Fruit fly (Drosophila melanogaster) whole organism, embryonic: ENCODE results near the gene PhKgamma.

Experiments
- Asciz ChIP-seq: fragments of 200-800 bp; sonication (Bioruptor generic); optimal IDR thresholded peaks from 2 replicates; lab custom pipeline; 2017; ENCODE audit warnings: missing biosample characterization, mild to moderate bottlenecking, missing genetic modification characterization, missing genetic modification reagents
- Awh ChIP-seq: fragments of 200-800 bp; sonication (Bioruptor generic); IDR thresholded peaks from 2 replicates; pipeline ENCODE4, ENCODE4 v1.3.6; 2022; ENCODE audit warnings: missing biosample characterization, missing genetic modification characterization
- C15 ChIP-seq: fragments of 200-800 bp; sonication (Bioruptor generic); IDR thresholded peaks from 3 replicates; pipeline ENCODE4 v1.3.6; 2022; ENCODE audit warnings: missing biosample characterization, missing genetic modification characterization
- CG13894 ChIP-seq: fragments of 200-800 bp; sonication (Bioruptor generic); optimal IDR thresholded peaks from 3 replicates; lab custom pipeline; 2018; ENCODE audit warnings: missing biosample characterization, mild to moderate bottlenecking, missing genetic modification characterization, moderate library complexity
- CG14014 ChIP-seq: fragments of 200-800 bp; sonication (Bioruptor generic); IDR thresholded peaks from 2 replicates; pipeline ENCODE4 v1.3.6; 2022; ENCODE audit warnings: missing biosample characterization, missing genetic modification characterization
- CG14441 ChIP-seq: fragments of 200-800 bp; sonication (Bioruptor generic); IDR thresholded peaks from 2 replicates; pipeline ENCODE4 v1.3.6; 2022; ENCODE audit warnings: missing biosample characterization, missing genetic modification characterization
- CG15514 ChIP-seq: fragments of 200-800 bp; sonication (Bioruptor generic); optimal IDR thresholded peaks from 3 replicates; lab custom pipeline; 2017; ENCODE audit warnings: missing biosample characterization, missing genetic modification characterization, mild to moderate bottlenecking, moderate library complexity, missing genetic modification reagents
- CG17361 ChIP-seq: fragments of 200-800 bp; sonication (Bioruptor generic); IDR thresholded peaks from 3 replicates; pipeline ENCODE4 v1.3.6; 2022; ENCODE audit warnings: missing biosample characterization, missing genetic modification characterization
- CG17568 ChIP-seq: fragments of 200-800 bp; sonication (Bioruptor generic); optimal IDR thresholded peaks from 2 replicates; lab custom pipeline; 2018; ENCODE audit warnings: missing biosample characterization, mild to moderate bottlenecking, missing genetic modification characterization, moderate library complexity
- CG18476 ChIP-seq: fragments of 200-800 bp; sonication (Bioruptor generic); optimal IDR thresholded peaks from 2 replicates; lab custom pipeline; 2016; ENCODE audit warnings: missing biosample characterization, mild to moderate bottlenecking, missing genetic modification characterization
- CG2120 ChIP-seq: fragments of 200-800 bp; sonication (Bioruptor generic); optimal IDR thresholded peaks from 3 replicates; lab custom pipeline; 2016; ENCODE audit warnings: missing biosample characterization, missing genetic modification characterization
- CG2712 ChIP-seq: fragments of 200-800 bp; optimal IDR thresholded peaks from 3 replicates; lab custom pipeline; 2019; ENCODE audit warnings: missing biosample characterization, mild to moderate bottlenecking, missing genetic modification characterization, moderate library complexity
- CG32532 ChIP-seq: fragments of 200-800 bp; sonication (Bioruptor generic); IDR thresholded peaks from 2 replicates; pipeline ENCODE4 v1.3.6; 2022; ENCODE audit warnings: missing biosample characterization, missing genetic modification characterization
- CG4282 ChIP-seq: fragments of 200-800 bp; sonication (Bioruptor generic); optimal IDR thresholded peaks from 2 replicates; lab custom pipeline; 2016; ENCODE audit warnings: missing biosample characterization, missing genetic modification characterization
- CG6791 ChIP-seq: fragments of 200-800 bp; sonication (Bioruptor generic); IDR thresholded peaks from 3 replicates; pipeline ENCODE4 v1.3.6; 2022; ENCODE audit warnings: missing biosample characterization, missing genetic modification characterization; ENCODE audit not compliant: partially characterized antibody
- CG7357 ChIP-seq: fragments of 200-800 bp; sonication (Bioruptor generic); IDR thresholded peaks from 3 replicates; pipeline ENCODE4 v1.3.6; 2022; ENCODE audit warnings: missing biosample characterization, missing genetic modification characterization
- CG7928 ChIP-seq: fragments of 200-800 bp; sonication (Bioruptor generic); optimal IDR thresholded peaks from 2 replicates; lab custom pipeline; 2017; ENCODE audit warnings: missing biosample characterization, mild to moderate bottlenecking, missing genetic modification characterization
- CG7963 ChIP-seq: fragments of 200-800 bp; sonication (Bioruptor generic); IDR thresholded peaks from 3 replicates; pipeline ENCODE4 v1.3.6; 2022; ENCODE audit warnings: missing biosample characterization, missing genetic modification characterization; ENCODE audit not compliant: partially characterized antibody
- CG8765 ChIP-seq: fragments of 200-800 bp; sonication (Bioruptor generic); IDR thresholded peaks from 2 replicates; pipeline ENCODE4 v1.3.6; 2022; ENCODE audit warnings: missing biosample characterization, missing genetic modification characterization
- Dad ChIP-seq: fragments of 200-800 bp; sonication (Bioruptor generic); optimal IDR thresholded peaks from 3 replicates; lab custom pipeline; 2016; ENCODE audit warnings: missing biosample characterization, missing genetic modification characterization
- Dbx ChIP-seq: fragments of 200-800 bp; sonication (Bioruptor generic); IDR thresholded peaks from 3 replicates; pipeline ENCODE4 v1.3.6; 2022; ENCODE audit warnings: missing biosample characterization, missing genetic modification characterization
- Doc3 ChIP-seq: fragments of 200-800 bp; sonication (Bioruptor generic); IDR thresholded peaks from 3 replicates; pipeline ENCODE4 v1.3.6; 2022; ENCODE audit warnings: missing biosample characterization, missing genetic modification characterization; ENCODE audit not compliant: partially characterized antibody
- HLH4C ChIP-seq: fragments of 200-800 bp; sonication (Bioruptor generic); IDR thresholded peaks from 3 replicates; pipeline ENCODE4 v1.3.6; 2022; ENCODE audit warnings: missing biosample characterization, missing genetic modification characterization; ENCODE audit not compliant: partially characterized antibody
- Meics ChIP-seq: fragments of 200-800 bp; sonication (Bioruptor generic); optimal IDR thresholded peaks from 2 replicates; lab custom pipeline; 2017; ENCODE audit warnings: missing biosample characterization, mild to moderate bottlenecking, missing genetic modification characterization
- Opbp ChIP-seq: fragments of 200-800 bp; sonication (Bioruptor generic); IDR thresholded peaks from 3 replicates; pipeline ENCODE4 v1.3.6; 2022; ENCODE audit warnings: missing biosample characterization, missing genetic modification characterization; ENCODE audit not compliant: partially characterized antibody
- Optix ChIP-seq: fragments of 200-800 bp; sonication (Bioruptor generic); IDR thresholded peaks from 3 replicates; pipeline ENCODE4 v1.3.6; 2022; ENCODE audit warnings: missing biosample characterization, missing genetic modification characterization
- Ptx1 ChIP-seq: fragments of 200-800 bp; sonication (Bioruptor generic); IDR thresholded peaks from 2 replicates; pipeline ENCODE4 v1.3.6; 2022; ENCODE audit warnings: missing biosample characterization, missing genetic modification characterization
- Spps ChIP-seq: fragments of 200-800 bp; sonication (Bioruptor generic); optimal IDR thresholded peaks from 2 replicates; lab custom pipeline; 2018; ENCODE audit warnings: missing biosample characterization, mild to moderate bottlenecking, missing genetic modification characterization
- amos ChIP-seq: fragments of 200-800 bp; sonication (Bioruptor generic); IDR thresholded peaks from 2 replicates; pipeline ENCODE4 v1.3.6; 2022; ENCODE audit warnings: missing biosample characterization, missing genetic modification characterization; ENCODE audit not compliant: partially characterized antibody
- btn ChIP-seq: fragments of 200-800 bp; sonication (Bioruptor generic); optimal IDR thresholded peaks from 2 replicates; lab custom pipeline; 2016; ENCODE audit warnings: missing biosample characterization, missing genetic modification characterization
- chinmo ChIP-seq: fragments of 200-800 bp; sonication (Bioruptor generic); IDR thresholded peaks from 4 replicates; pipeline ENCODE4 v1.3.6; 2022; ENCODE audit warnings: missing biosample characterization, missing genetic modification characterization; ENCODE audit not compliant: partially characterized antibody
- crol ChIP-seq: fragments of 200-800 bp; sonication (Bioruptor generic); IDR thresholded peaks from 2 replicates; pipeline ENCODE4 v1.3.6; 2022; ENCODE audit warnings: missing biosample characterization, missing genetic modification characterization
- dmrt11E ChIP-seq: fragments of 200-800 bp; sonication (Bioruptor generic); optimal IDR thresholded peaks from 3 replicates; lab custom pipeline; 2018; ENCODE audit warnings: missing biosample characterization, mild to moderate bottlenecking, missing genetic modification characterization, moderate library complexity
- eyg ChIP-seq: fragments of 200-800 bp; sonication (Bioruptor generic); optimal IDR thresholded peaks from 3 replicates; lab custom pipeline; 2016; ENCODE audit warnings: missing biosample characterization, missing genetic modification characterization
- fd96Cb ChIP-seq: fragments of 200-800 bp; sonication (Bioruptor generic); optimal IDR thresholded peaks from 2 replicates; lab custom pipeline; 2018; ENCODE audit warnings: missing biosample characterization, mild to moderate bottlenecking, missing genetic modification characterization, moderate library complexity
- gce ChIP-seq: fragments of 200-800 bp; sonication (Bioruptor generic); IDR thresholded peaks from 3 replicates; pipeline ENCODE4 v1.3.6; 2022; ENCODE audit warnings: missing biosample characterization, missing genetic modification characterization
- h ChIP-seq: fragments of >200 bp; optimal IDR thresholded peaks from 2 replicates; lab custom pipeline; 2017
- her ChIP-seq: fragments of 200-800 bp; sonication (Bioruptor generic); optimal IDR thresholded peaks from 2 replicates; lab custom pipeline; 2016; ENCODE audit warnings: missing biosample characterization, missing genetic modification characterization
- inv ChIP-seq: fragments of 200-800 bp; sonication (Bioruptor generic); IDR thresholded peaks from 2 replicates; pipeline ENCODE4 v1.3.6; 2022; ENCODE audit warnings: missing biosample characterization, missing genetic modification characterization; ENCODE audit not compliant: partially characterized antibody
- mam ChIP-seq: fragments of 200-800 bp; sonication (Bioruptor generic); optimal IDR thresholded peaks from 3 replicates; lab custom pipeline; 2016; ENCODE audit warnings: missing biosample characterization, missing genetic modification characterization
- org-1 ChIP-seq: fragments of 200-800 bp; sonication (Bioruptor generic); optimal IDR thresholded peaks from 2 replicates; lab custom pipeline; 2017; ENCODE audit warnings: missing biosample characterization, missing genetic modification characterization
- pan ChIP-seq, 4 experiments: fragments of >200 bp in 3 of 4; fragments of 200-800 bp in 1 of 4; sonication (Bioruptor generic) in 1 of 4; optimal IDR thresholded peaks in 3 of 4; IDR thresholded peaks in 1 of 4; 2 replicates each; pipeline versions ENCODE4 v1.3.6 to Lab custom; 2017 to 2022; ENCODE audit warnings: missing biosample characterization in 2 of 4, missing genetic modification characterization in 2 of 4, mixed read lengths in 1 of 4
- pfk ChIP-seq: fragments of 200-800 bp; sonication (Bioruptor generic); optimal IDR thresholded peaks from 2 replicates; lab custom pipeline; 2018; ENCODE audit warnings: missing biosample characterization, mild to moderate bottlenecking, missing genetic modification characterization, moderate library complexity
- pzg ChIP-seq: fragments of 200-800 bp; sonication (Bioruptor generic); optimal IDR thresholded peaks from 3 replicates; lab custom pipeline; 2018; ENCODE audit warnings: missing biosample characterization, mild to moderate bottlenecking, missing genetic modification characterization, moderate library complexity
- salm ChIP-seq: fragments of 200-800 bp; sonication (Bioruptor generic); optimal IDR thresholded peaks from 2 replicates; lab custom pipeline; 2018; ENCODE audit warnings: missing biosample characterization, mild to moderate bottlenecking, missing genetic modification characterization
- sisA ChIP-seq: fragments of 200-800 bp; sonication (Bioruptor generic); IDR thresholded peaks from 2 replicates; pipeline ENCODE4 v1.3.6; 2022; ENCODE audit warnings: missing biosample characterization, missing genetic modification characterization
- tin ChIP-seq: fragments of 200-800 bp; sonication (Bioruptor generic); optimal IDR thresholded peaks from 3 replicates; lab custom pipeline; 2016; ENCODE audit warnings: missing biosample characterization, missing genetic modification characterization
- wor ChIP-seq: fragments of 200-800 bp; sonication (Bioruptor generic); IDR thresholded peaks from 2 replicates; pipeline ENCODE4 v1.3.6; 2022; ENCODE audit warnings: missing biosample characterization, missing genetic modification characterization
- zen2 ChIP-seq: fragments of 200-800 bp; sonication (Bioruptor generic); IDR thresholded peaks from 3 replicates; pipeline ENCODE4 v1.3.6; 2022; ENCODE audit warnings: missing biosample characterization, missing genetic modification characterization; ENCODE audit not compliant: partially characterized antibody

The PhKgamma gene

DNA sequence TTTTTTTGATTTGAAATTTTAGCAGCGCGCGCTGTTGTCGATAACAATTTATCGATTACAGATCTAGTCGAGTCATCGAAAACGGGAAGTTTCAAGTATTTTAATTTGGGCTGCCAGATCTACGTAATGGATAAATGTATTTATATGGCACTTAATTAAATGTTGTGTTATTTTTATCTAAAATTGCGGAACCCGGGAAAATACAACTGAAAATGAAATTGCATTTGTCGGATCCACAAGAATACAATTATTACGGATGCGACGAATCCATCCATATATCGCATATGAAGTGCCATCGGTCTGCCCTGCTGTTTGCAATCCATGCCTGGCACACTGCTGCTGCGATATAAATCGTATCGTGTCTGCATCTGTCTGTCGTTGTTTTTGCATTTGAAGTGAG, 25.2 kb downstream of the PhKgamma start, which contains the start of gene Tango10 (continued):
- TF ChIP-seq Opbp = peak; percentile 60; the same call in 2 of the 3 replicates
- peak; percentile 62 for TF ChIP-seq Ptx1
- peak; percentile 36; the same call in 1 of the 3 replicates for TF ChIP-seq CG7357 (GFP tag; lab: Robert Waterston, UW)
- TF ChIP-seq CG13894 (tag; lab: Kevin White, UChicago) = peak; percentile 29
- TF ChIP-seq Optix = peak; percentile 45; the same call in 1 of the 3 replicates
- peak; percentile 34 for TF ChIP-seq Meics (GFP tag; lab: Kevin White, UChicago)
- peak; percentile 78; the same call in 2 of the 3 replicates for TF ChIP-seq zen2 (GFP tag; lab: Robert Waterston, UW)
- TF ChIP-seq dmrt11E (tag; lab: Kevin White, UChicago) = peak; percentile 60
- peak; percentile 84 for TF ChIP-seq CG15514 (GFP tag; lab: Kevin White, UChicago)
- no peak for TF ChIP-seq crol
- peak; percentile 23 for TF ChIP-seq CG18476 (GFP tag; lab: Kevin White, UChicago)
- TF ChIP-seq pan (optimal IDR thresholded peaks at IDR 0.05; lab: Kevin White, UChicago) = no peak
- peak in 1 of 2 experiments; percentile 29 for TF ChIP-seq pan (GFP tag; optimal IDR thresholded peaks at IDR 0.05 in 1 of 2, IDR thresholded peaks at IDR 0.05 in 1 of 2)
- no peak for TF ChIP-seq CG7963
- no peak for TF ChIP-seq Asciz
- peak; percentile 34; the same call in 1 of the 2 replicates for TF ChIP-seq CG14441
- TF ChIP-seq tin (GFP tag; lab: Kevin White, UChicago) = peak; percentile 44
- TF ChIP-seq chinmo (GFP tag; lab: Robert Waterston, UW) = peak; percentile 77; the same call in 2 of the 4 replicates
- TF ChIP-seq Awh = no peak
- TF ChIP-seq her = peak; percentile 20
- TF ChIP-seq CG8765 (GFP tag; lab: Robert Waterston, UW) = peak; percentile 22; the same call in 1 of the 2 replicates
- peak; percentile 70; the same call in 2 of the 3 replicates for TF ChIP-seq CG6791 (GFP tag; lab: Robert Waterston, UW)
- TF ChIP-seq amos (GFP tag; lab: Robert Waterston, UW) = peak; percentile 83
- peak; percentile 54 for TF ChIP-seq CG32532 (GFP tag; lab: Robert Waterston, UW)
- no peak for TF ChIP-seq Spps
- TF ChIP-seq Dbx (GFP tag; lab: Robert Waterston, UW) = peak; percentile 75
- TF ChIP-seq eyg = peak; percentile 5
- TF ChIP-seq HLH4C (GFP tag; lab: Robert Waterston, UW) = peak; percentile 83
- no peak for TF ChIP-seq h (lab: Kevin White, UChicago)
- TF ChIP-seq wor (GFP tag; lab: Robert Waterston, UW) = peak; percentile 46; the same call in 1 of the 2 replicates
- peak; percentile 34 for TF ChIP-seq fd96Cb
- no peak for TF ChIP-seq btn (GFP tag; lab: Kevin White, UChicago)
- no peak for TF ChIP-seq org-1 (GFP tag; lab: Kevin White, UChicago)
- TF ChIP-seq pfk (GFP tag; lab: Kevin White, UChicago) = no peak
- peak; percentile 58 for TF ChIP-seq sisA (GFP tag; lab: Robert Waterston, UW)
- peak; percentile 72 for TF ChIP-seq pzg
- no peak for TF ChIP-seq CG17568 (GFP tag; lab: Kevin White, UChicago)
- peak; percentile 39 for TF ChIP-seq Dad (GFP tag; lab: Kevin White, UChicago)
- peak; percentile 71 for TF ChIP-seq CG2120 (GFP tag; lab: Kevin White, UChicago)
- peak; percentile 82 for TF ChIP-seq inv (GFP tag; lab: Robert Waterston, UW)
- TF ChIP-seq CG4282 (GFP tag; lab: Kevin White, UChicago) = peak; percentile 22
- TF ChIP-seq mam = peak; percentile 62
- TF ChIP-seq CG7928 (GFP tag; lab: Kevin White, UChicago) = peak; percentile 76
- peak; percentile 48 for TF ChIP-seq CG2712 (tag; lab: Kevin White, UChicago)
- TF ChIP-seq Doc3 (GFP tag; lab: Robert Waterston, UW) = peak; percentile 83
- peak; percentile 45; the same call in 2 of the 3 replicates for TF ChIP-seq CG17361 (GFP tag; lab: Robert Waterston, UW)
- TF ChIP-seq salm = no peak
- TF ChIP-seq gce (GFP tag; lab: Robert Waterston, UW) = no peak
- 0 out of 2 replicates have a peak, but pooled peaks have one; percentile 39 for TF ChIP-seq CG14014 (GFP tag; lab: Robert Waterston, UW)
- 0 out of 3 replicates have a peak, but pooled peaks have one; percentile 18 for TF ChIP-seq C15 (GFP tag; lab: Robert Waterston, UW)
